Worm (Caenorhabditis elegans): ENCODE data around the gene C50D2.7.

DNA sequence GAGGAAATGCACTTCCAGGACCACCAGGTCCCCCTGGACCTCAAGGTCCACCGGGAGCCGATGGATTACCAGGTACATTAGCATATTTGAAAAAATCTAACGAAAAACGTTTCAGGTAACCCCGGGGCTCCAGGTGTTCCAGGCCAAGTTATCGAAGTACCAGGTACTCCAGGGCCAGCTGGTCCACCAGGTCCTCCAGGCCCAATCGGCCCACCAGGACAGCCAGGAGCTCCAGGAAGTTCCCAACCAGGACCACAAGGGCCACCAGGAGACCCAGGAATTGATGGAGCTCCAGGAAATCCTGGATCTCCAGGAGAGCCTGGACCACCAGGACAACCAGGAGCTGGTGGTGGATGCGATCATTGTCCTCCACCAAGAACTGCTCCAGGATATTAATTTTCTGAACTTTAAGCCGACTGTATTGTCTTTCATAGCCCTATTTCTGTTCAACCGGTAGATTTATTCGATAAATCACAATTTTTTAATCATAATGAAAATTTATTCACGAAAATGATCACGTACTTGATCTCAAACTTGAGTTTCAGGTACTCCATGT, 10.3 kb upstream of the C50D2.7 start:
- TF ChIP-seq him-1 (tag; optimal IDR thresholded peaks at IDR 0.05) = no peak
- TF ChIP-seq dao-5 (tag; optimal IDR thresholded peaks at IDR 0.05) = no peak

Data from whole organism, L4/young adult.